Worm (Caenorhabditis elegans): ENCODE results near the gene apx-1.

apx-1 gene

ce11 chrV:3194952-3195450 lies 15.0 kb upstream of the apx-1 start, which contains the start of gene Y73C8B.2:
Gene Y73C8B.2, minus strand, starts transcription at chrV:3195002.
- TF ChIP-seq F57A8.1 (GFP tag; optimal IDR thresholded peaks at IDR 0.05) = no peak
- peak; percentile 73 for TF ChIP-seq mcd-1 (GFP tag; IDR thresholded peaks at IDR 0.05)
- TF ChIP-seq nhr-80 (tag; optimal IDR thresholded peaks at IDR 0.05) = peak; percentile 8

ce11 chrV:3195814-3196213 lies 14.2 kb upstream of the apx-1 start:
- TF ChIP-seq egl-44 (GFP tag; IDR thresholded peaks at IDR 0.05) (no peak), nfyb-1 (GFP tag; IDR thresholded peaks at IDR 0.05) (peak; percentile 66; the same call in 1 of the 2 replicates)

ce11 chrV:3196832-3197329 lies 13.1 kb upstream of the apx-1 start, which contains the start of the genes Y73C8B.1 and Y73C8B.5:
Gene Y73C8B.1, minus strand, starts transcription at chrV:3196882.
Gene Y73C8B.5, plus strand, starts transcription at chrV:3197268.
- no peak for TF ChIP-seq cebp-1 (GFP tag; IDR thresholded peaks at IDR 0.05)
- TF ChIP-seq cebp-1 (tag; optimal IDR thresholded peaks at IDR 0.05) = peak; percentile 2
- TF ChIP-seq T26A5.8 (tag; optimal IDR thresholded peaks at IDR 0.05) = no peak

ce11 chrV:3200323-3200722 lies 9.7 kb upstream of the apx-1 start, which contains the start of gene K08D9.4:
Gene K08D9.4, minus strand, starts transcription at chrV:3200423.
- TF ChIP-seq C17E4.6 (GFP tag; IDR thresholded peaks at IDR 0.05) (no peak), nhr-120 (GFP tag; IDR thresholded peaks at IDR 0.05) (no peak)

ce11 chrV:3204433-3204832 lies 5.6 kb upstream of the apx-1 start:
- no peak for TF ChIP-seq ama-1 (optimal IDR thresholded peaks at IDR 0.05)
- no peak for TF ChIP-seq ama-1 (GFP tag; optimal IDR thresholded peaks at IDR 0.05)
- no peak for TF ChIP-seq ceh-40 (GFP tag; IDR thresholded peaks at IDR 0.05)
- TF ChIP-seq ceh-91 (GFP tag; IDR thresholded peaks at IDR 0.05) = peak; percentile 68; the same call in 1 of the 2 replicates
- no peak for TF ChIP-seq sea-2 (GFP tag; IDR thresholded peaks at IDR 0.05)
- TF ChIP-seq F57A8.1 (GFP tag; optimal IDR thresholded peaks at IDR 0.05) = no peak
- TF ChIP-seq mxl-1 (tag; optimal IDR thresholded peaks at IDR 0.05) = no peak
- no peak for TF ChIP-seq ztf-22 (GFP tag; optimal IDR thresholded peaks at IDR 0.05)
- no peak for TF ChIP-seq let-607 (tag; optimal IDR thresholded peaks at IDR 0.05)
- no peak for TF ChIP-seq bed-1 (GFP tag; IDR thresholded peaks at IDR 0.05)
- TF ChIP-seq ceh-79 (tag; optimal IDR thresholded peaks at IDR 0.05) = no peak
- no peak for TF ChIP-seq nhr-27 (tag; optimal IDR thresholded peaks at IDR 0.05)
- 0 out of 2 replicates have a peak, but pooled peaks have one; percentile 12 for TF ChIP-seq hmg-1.2 (GFP tag; IDR thresholded peaks at IDR 0.05)
- no peak for TF ChIP-seq rpc-1 (optimal IDR thresholded peaks at IDR 0.05)
- TF ChIP-seq rpc-1 (tag; optimal IDR thresholded peaks at IDR 0.05) = no peak
- no peak for TF ChIP-seq madf-10 (tag; optimal IDR thresholded peaks at IDR 0.05)
- no peak for TF ChIP-seq ZK185.1 (tag; optimal IDR thresholded peaks at IDR 0.05; ENCODE audit: poor library complexity, severe bottlenecking)
- TF ChIP-seq F22D6.2 (tag; optimal IDR thresholded peaks at IDR 0.05) = no peak
- no peak for TF ChIP-seq ceh-27 (GFP tag; optimal IDR thresholded peaks at IDR 0.05)
- TF ChIP-seq madf-3 (GFP tag; IDR thresholded peaks at IDR 0.05) = no peak
- no peak for TF ChIP-seq sptf-2 (GFP tag; optimal IDR thresholded peaks at IDR 0.05)
- no peak for TF ChIP-seq atf-7 (tag; optimal IDR thresholded peaks at IDR 0.05)
- no peak for TF ChIP-seq Y53G8AR.9 (GFP tag; conservative IDR thresholded peaks at IDR 0.05)
- TF ChIP-seq sdz-38 (tag; optimal IDR thresholded peaks at IDR 0.05) = no peak
- no peak for TF ChIP-seq ceh-100 (GFP tag; IDR thresholded peaks at IDR 0.05)
- peak; percentile 52 for TF ChIP-seq lin-54 (GFP tag; optimal IDR thresholded peaks at IDR 0.05)
- no peak for TF ChIP-seq K12H6.12 (tag; optimal IDR thresholded peaks at IDR 0.05)
- TF ChIP-seq madf-8 (GFP tag; conservative IDR thresholded peaks at IDR 0.05) = peak; percentile 91
- no peak for TF ChIP-seq F49E8.2 (tag; optimal IDR thresholded peaks at IDR 0.05; ENCODE audit: insufficient read depth)
- no peak for TF ChIP-seq unc-62 (GFP tag; optimal IDR thresholded peaks at IDR 0.05)
- peak; percentile 26 for TF ChIP-seq tbp1 (GFP tag; optimal IDR thresholded peaks at IDR 0.05)
- no peak for TF ChIP-seq zfh-2 (GFP tag; conservative IDR thresholded peaks at IDR 0.05)
- TF ChIP-seq F52B5.7 (tag; optimal IDR thresholded peaks at IDR 0.05) = no peak
- TF ChIP-seq B0019.2 (GFP tag; conservative IDR thresholded peaks at IDR 0.05) = no peak
